Fruit fly (Drosophila melanogaster) Kc167 (cell line): ENCODE results near the gene Rpn1.

Experiments used
- Myc ChIP-seq: fragments of >200 bp; optimal IDR thresholded peaks from 2 replicates; lab custom pipeline; 2017; ENCODE audit warnings: missing external identifiers
- Sin3A ChIP-seq: fragments of >200 bp; optimal IDR thresholded peaks from 2 replicates; lab custom pipeline; 2018; ENCODE audit warnings: missing external identifiers
- h ChIP-seq: fragments of >200 bp; optimal IDR thresholded peaks from 3 replicates; lab custom pipeline; 2018; ENCODE audit warnings: missing external identifiers
- insv ChIP-seq: fragments of >200 bp; optimal IDR thresholded peaks from 3 replicates; lab custom pipeline; 2018; ENCODE audit warnings: missing external identifiers
- psq ChIP-seq: fragments of >200 bp; optimal IDR thresholded peaks from 2 replicates; lab custom pipeline; 2017; ENCODE audit warnings: missing external identifiers
- ttk ChIP-seq: sonication (Bioruptor generic); optimal IDR thresholded peaks from 2 replicates; lab custom pipeline; 2017; ENCODE audit warnings: missing external identifiers

Gene Rpn1

dm6 chr3L:19929719-19930334, 15.0 kb downstream of the Rpn1 start:
- TF ChIP-seq ttk (lab: Kevin White, UChicago) (no peak), Sin3A (no peak), Myc (no peak), h (lab: Kevin White, UChicago) (no peak), insv (lab: Kevin White, UChicago) (no peak), psq (lab: Kevin White, UChicago) (no peak)

- TF ChIP-seq psq (lab: Kevin White, UChicago) (no peak), h (lab: Kevin White, UChicago) (no peak), insv (lab: Kevin White, UChicago) (no peak), Sin3A (no peak), Myc (no peak), ttk (lab: Kevin White, UChicago) (no peak)
These were observed 16.5 kb downstream of the Rpn1 start, which contains the start of gene CG46462 for dm6 chr3L:19931391-19931790. TSS of gene CG46462 (plus strand) at chr3L:19931691.

- TF ChIP-seq Myc (no peak), insv (lab: Kevin White, UChicago) (no peak), h (lab: Kevin White, UChicago) (no peak), ttk (lab: Kevin White, UChicago) (no peak), Sin3A (no peak), psq (lab: Kevin White, UChicago) (no peak)
These were observed 18.1 kb downstream of the Rpn1 start for dm6 chr3L:19932917-19933316.

- TF ChIP-seq ttk (lab: Kevin White, UChicago) (no peak), Sin3A (no peak), h (lab: Kevin White, UChicago) (no peak), Myc (no peak), psq (lab: Kevin White, UChicago) (no peak), insv (lab: Kevin White, UChicago) (no peak)
These were observed 24.2 kb downstream of the Rpn1 start, which contains the start of gene Ac76E for dm6 chr3L:19939024-19939423. TSS of gene Ac76E (plus strand) at chr3L:19939287.

dm6 chr3L:19940349-19940748, 25.5 kb downstream of the Rpn1 start:
- no peak for TF ChIP-seq Myc
- no peak for TF ChIP-seq Sin3A
- no peak for TF ChIP-seq insv (lab: Kevin White, UChicago)
- no peak for TF ChIP-seq h (lab: Kevin White, UChicago)
- no peak for TF ChIP-seq psq (lab: Kevin White, UChicago)
- no peak for TF ChIP-seq ttk (lab: Kevin White, UChicago)

- no peak for TF ChIP-seq h (lab: Kevin White, UChicago)
- no peak for TF ChIP-seq ttk (lab: Kevin White, UChicago)
- TF ChIP-seq Sin3A: no peak
- TF ChIP-seq insv (lab: Kevin White, UChicago): no peak
- TF ChIP-seq Myc: no peak
- no peak for TF ChIP-seq psq (lab: Kevin White, UChicago)
These were observed 26.3 kb downstream of the Rpn1 start for dm6 chr3L:19941162-19941561.

dm6 chr3L:19945469-19945868, 30.6 kb downstream of the Rpn1 start:
- TF ChIP-seq insv (lab: Kevin White, UChicago): no peak
- no peak for TF ChIP-seq h (lab: Kevin White, UChicago)
- no peak for TF ChIP-seq Myc
- TF ChIP-seq Sin3A: no peak
- no peak for TF ChIP-seq ttk (lab: Kevin White, UChicago)
- TF ChIP-seq psq (lab: Kevin White, UChicago): no peak

dm6 chr3L:19951035-19951434, 36.2 kb downstream of the Rpn1 start, which contains the start of gene CG32219:
TSS of gene CG32219 (minus strand) at chr3L:19951135.
- no peak for TF ChIP-seq Myc

- TF ChIP-seq ttk (lab: Kevin White, UChicago): no peak
- no peak for TF ChIP-seq insv (lab: Kevin White, UChicago)
- TF ChIP-seq Myc: no peak
- no peak for TF ChIP-seq h (lab: Kevin White, UChicago)
- TF ChIP-seq psq (lab: Kevin White, UChicago): no peak
- no peak for TF ChIP-seq Sin3A
These were observed 37.0 kb downstream of the Rpn1 start, which contains the start of gene CG34258 for dm6 chr3L:19951868-19952267. TSS of gene CG34258 (minus strand) at chr3L:19951968.

dm6 chr3L:19952690-19953089, 37.8 kb downstream of the Rpn1 start, which contains the start of gene CG33710:
TSS of gene CG33710 (minus strand) at chr3L:19952790.
- TF ChIP-seq ttk (lab: Kevin White, UChicago): no peak
- TF ChIP-seq h (lab: Kevin White, UChicago): no peak
- TF ChIP-seq psq (lab: Kevin White, UChicago): no peak
- TF ChIP-seq Sin3A: no peak
- no peak for TF ChIP-seq Myc
- TF ChIP-seq insv (lab: Kevin White, UChicago): no peak

- TF ChIP-seq psq (lab: Kevin White, UChicago) (no peak), Myc (no peak), insv (lab: Kevin White, UChicago) (no peak), h (lab: Kevin White, UChicago) (no peak), ttk (lab: Kevin White, UChicago) (no peak), Sin3A (no peak)
These were observed 38.8 kb downstream of the Rpn1 start, which contains the start of gene CG42655 for dm6 chr3L:19953612-19954011. TSS of gene CG42655 (minus strand) at chr3L:19953712.

dm6 chr3L:19954426-19954825, 39.6 kb downstream of the Rpn1 start, which contains the start of gene CG42654:
TSS of gene CG42654 (minus strand) at chr3L:19954526.
- TF ChIP-seq psq (lab: Kevin White, UChicago) (no peak), Sin3A (no peak), Myc (no peak)

dm6 chr3L:19955699-19956098, 40.8 kb downstream of the Rpn1 start, which contains the start of gene CG42263:
TSS of gene CG42263 (minus strand) at chr3L:19955799.
- TF ChIP-seq ttk (lab: Kevin White, UChicago) (no peak), insv (lab: Kevin White, UChicago) (no peak), psq (lab: Kevin White, UChicago) (no peak), Sin3A (no peak), Myc (no peak), h (lab: Kevin White, UChicago) (no peak)
